Worm (Caenorhabditis elegans) whole organism, L3 larva: ENCODE measurements around the gene npp-27.

Source experiments
- R02D3.7 ChIP-seq: fragments of 150-350 bp; optimal IDR thresholded peaks from 2 replicates; lab custom pipeline; 2014; ENCODE audit warnings: missing biosample characterization, missing genetic modification characterization
- ZK546.5 ChIP-seq: sonication (generic microtip); optimal IDR thresholded peaks from 2 replicates; lab custom pipeline; 2017; ENCODE audit warnings: missing biosample characterization, missing genetic modification characterization
- aly-2 ChIP-seq: fragments of 150-350 bp; optimal IDR thresholded peaks from 2 replicates; lab custom pipeline; 2014; ENCODE audit warnings: missing biosample characterization, missing genetic modification characterization
- ama-1 ChIP-seq: fragments of 150-350 bp; optimal IDR thresholded peaks from 2 replicates; lab custom pipeline; 2018
- ceh-28 ChIP-seq: fragments of 150-350 bp; optimal IDR thresholded peaks from 2 replicates; lab custom pipeline; 2014; ENCODE audit warnings: missing biosample characterization, missing genetic modification reagents, missing genetic modification characterization
- ceh-82 ChIP-seq: fragments of 150-350 bp; optimal IDR thresholded peaks from 2 replicates; lab custom pipeline; 2014; ENCODE audit warnings: missing biosample characterization, missing genetic modification characterization
- ceh-9 ChIP-seq: sonication (generic microtip); optimal IDR thresholded peaks from 2 replicates; lab custom pipeline; 2018; ENCODE audit warnings: missing biosample characterization, missing genetic modification characterization
- daf-12 ChIP-seq: fragments of 150-350 bp; optimal IDR thresholded peaks from 2 replicates; lab custom pipeline; 2014; ENCODE audit warnings: missing biosample characterization, missing genetic modification reagents, missing genetic modification characterization
- egl-27 ChIP-seq: sonication (generic microtip); optimal IDR thresholded peaks from 4 replicates; lab custom pipeline; 2017; ENCODE audit warnings: missing biosample characterization, missing genetic modification reagents, missing genetic modification characterization
- egl-5 ChIP-seq: fragments of 150-350 bp; optimal IDR thresholded peaks from 2 replicates; lab custom pipeline; 2017; ENCODE audit warnings: missing biosample characterization, missing genetic modification reagents, missing genetic modification characterization, inconsistent platforms
- elt-2 ChIP-seq: sonication (generic microtip); optimal IDR thresholded peaks from 2 replicates; lab custom pipeline; 2016; ENCODE audit warnings: missing genetic modification reagents, mild to moderate bottlenecking, missing genetic modification characterization, missing compliant biosample characterization
- elt-3 ChIP-seq, 3 experiments: fragments of 150-350 bp in 1 of 3; sonication (generic microtip) in 2 of 3; optimal IDR thresholded peaks; 2 replicates in 2 of 3; 4 replicates in 1 of 3; lab custom pipeline; 2014 to 2017; ENCODE audit warnings: missing biosample characterization in 3 of 3, missing genetic modification characterization in 3 of 3
- eor-1 ChIP-seq, 2 experiments: fragments of 150-350 bp; optimal IDR thresholded peaks; 2 replicates each; lab custom pipeline; 2014 to 2018; ENCODE audit warnings: missing biosample characterization in 2 of 2, missing genetic modification characterization in 2 of 2
- fkh-10 ChIP-seq: sonication (generic microtip); optimal IDR thresholded peaks from 2 replicates; lab custom pipeline; 2017; ENCODE audit warnings: missing biosample characterization, missing genetic modification reagents, missing genetic modification characterization
- fkh-2 ChIP-seq: fragments of 150-350 bp; optimal IDR thresholded peaks from 2 replicates; lab custom pipeline; 2014; ENCODE audit warnings: missing biosample characterization, missing genetic modification reagents, missing genetic modification characterization
- fos-1 ChIP-seq: fragments of 150-350 bp; optimal IDR thresholded peaks from 2 replicates; lab custom pipeline; 2014; ENCODE audit warnings: missing biosample characterization, missing genetic modification characterization
- hmg-11 ChIP-seq: sonication (generic microtip); optimal IDR thresholded peaks from 2 replicates; lab custom pipeline; 2016; ENCODE audit warnings: missing genetic modification characterization, missing compliant biosample characterization
- jun-1 ChIP-seq: fragments of 150-350 bp; optimal IDR thresholded peaks from 2 replicates; lab custom pipeline; 2014; ENCODE audit warnings: missing biosample characterization, missing genetic modification reagents, missing genetic modification characterization
- lin-15B ChIP-seq: fragments of 150-350 bp; optimal IDR thresholded peaks from 2 replicates; lab custom pipeline; 2014; ENCODE audit warnings: missing biosample characterization, missing genetic modification characterization
- lin-39 ChIP-seq: fragments of 150-350 bp; optimal IDR thresholded peaks from 2 replicates; lab custom pipeline; 2018; ENCODE audit warnings: missing biosample characterization, missing genetic modification reagents, missing genetic modification characterization
- lsy-12 ChIP-seq: sonication (generic microtip); optimal IDR thresholded peaks from 2 replicates; lab custom pipeline; 2016; ENCODE audit warnings: mild to moderate bottlenecking, missing genetic modification characterization, missing compliant biosample characterization
- mdl-1 ChIP-seq: fragments of 150-350 bp; optimal IDR thresholded peaks from 2 replicates; lab custom pipeline; 2014; ENCODE audit warnings: missing biosample characterization, missing genetic modification characterization
- mml-1 ChIP-seq: fragments of 150-350 bp; sonication (generic microtip); optimal IDR thresholded peaks from 3 replicates; lab custom pipeline; 2014; ENCODE audit warnings: missing biosample characterization, missing genetic modification characterization
- nfya-1 ChIP-seq: sonication (generic microtip); optimal IDR thresholded peaks from 2 replicates; lab custom pipeline; 2017; ENCODE audit warnings: missing genetic modification characterization, mild to moderate bottlenecking, missing compliant biosample characterization, antibody characterized with exemption, moderate library complexity; ENCODE audit not compliant: insufficient read depth
- nhr-11 ChIP-seq: fragments of 150-350 bp; optimal IDR thresholded peaks from 2 replicates; lab custom pipeline; 2014; ENCODE audit warnings: missing biosample characterization, missing genetic modification characterization
- nhr-12 ChIP-seq: fragments of 150-350 bp; optimal IDR thresholded peaks from 2 replicates; lab custom pipeline; 2014; ENCODE audit warnings: missing biosample characterization, missing genetic modification characterization
- nhr-23 ChIP-seq: fragments of 150-350 bp; optimal IDR thresholded peaks from 2 replicates; lab custom pipeline; 2014; ENCODE audit warnings: missing biosample characterization, missing genetic modification reagents, missing genetic modification characterization
- nhr-25 ChIP-seq: sonication (generic microtip); optimal IDR thresholded peaks from 2 replicates; lab custom pipeline; 2017; ENCODE audit warnings: missing biosample characterization, missing genetic modification characterization
- nhr-28 ChIP-seq: fragments of 150-350 bp; optimal IDR thresholded peaks from 2 replicates; lab custom pipeline; 2014; ENCODE audit warnings: missing biosample characterization, missing genetic modification characterization
- nhr-43 ChIP-seq: sonication (generic microtip); optimal IDR thresholded peaks from 2 replicates; lab custom pipeline; 2016; ENCODE audit warnings: mild to moderate bottlenecking, missing genetic modification characterization, missing compliant biosample characterization; ENCODE audit not compliant: poor library complexity, severe bottlenecking
- nhr-67 ChIP-seq: fragments of 150-350 bp; optimal IDR thresholded peaks from 2 replicates; lab custom pipeline; 2014; ENCODE audit warnings: missing biosample characterization, missing genetic modification characterization
- nhr-76 ChIP-seq: fragments of 150-350 bp; sonication (generic microtip); optimal IDR thresholded peaks from 5 replicates; lab custom pipeline; 2014; ENCODE audit warnings: missing biosample characterization, missing genetic modification characterization
- nhr-77 ChIP-seq: fragments of 150-350 bp; optimal IDR thresholded peaks from 2 replicates; lab custom pipeline; 2014; ENCODE audit warnings: missing biosample characterization, missing genetic modification characterization
- pha-4 ChIP-seq: fragments of 150-350 bp; optimal IDR thresholded peaks from 2 replicates; lab custom pipeline; 2014; ENCODE audit warnings: missing biosample characterization, missing genetic modification reagents, missing genetic modification characterization
- pqm-1 ChIP-seq: fragments of 150-350 bp; optimal IDR thresholded peaks from 2 replicates; lab custom pipeline; 2017; ENCODE audit warnings: missing biosample characterization, missing genetic modification characterization, inconsistent platforms
- sea-2 ChIP-seq: fragments of 150-350 bp; sonication (generic microtip); optimal IDR thresholded peaks from 4 replicates; lab custom pipeline; 2014; ENCODE audit warnings: missing biosample characterization, missing genetic modification reagents, missing genetic modification characterization
- skn-1 ChIP-seq: fragments of 150-350 bp; optimal IDR thresholded peaks from 2 replicates; lab custom pipeline; 2014; ENCODE audit warnings: missing biosample characterization, missing genetic modification characterization
- tbx-2 ChIP-seq: sonication (generic microtip); optimal IDR thresholded peaks from 2 replicates; lab custom pipeline; 2016; ENCODE audit warnings: mild to moderate bottlenecking, missing genetic modification characterization, missing compliant biosample characterization
- unc-39 ChIP-seq: sonication (generic microtip); optimal IDR thresholded peaks from 4 replicates; lab custom pipeline; 2017; ENCODE audit warnings: missing biosample characterization, missing genetic modification characterization
- zag-1 ChIP-seq: fragments of 150-350 bp; optimal IDR thresholded peaks from 2 replicates; lab custom pipeline; 2014; ENCODE audit warnings: missing biosample characterization, missing genetic modification characterization
- ztf-11 ChIP-seq: fragments of 150-350 bp; optimal IDR thresholded peaks from 2 replicates; lab custom pipeline; 2014; ENCODE audit warnings: missing biosample characterization, missing genetic modification characterization
- ztf-4 ChIP-seq: fragments of 150-350 bp; optimal IDR thresholded peaks from 2 replicates; lab custom pipeline; 2014; ENCODE audit warnings: missing biosample characterization, missing genetic modification characterization

The npp-27 gene

DNA sequence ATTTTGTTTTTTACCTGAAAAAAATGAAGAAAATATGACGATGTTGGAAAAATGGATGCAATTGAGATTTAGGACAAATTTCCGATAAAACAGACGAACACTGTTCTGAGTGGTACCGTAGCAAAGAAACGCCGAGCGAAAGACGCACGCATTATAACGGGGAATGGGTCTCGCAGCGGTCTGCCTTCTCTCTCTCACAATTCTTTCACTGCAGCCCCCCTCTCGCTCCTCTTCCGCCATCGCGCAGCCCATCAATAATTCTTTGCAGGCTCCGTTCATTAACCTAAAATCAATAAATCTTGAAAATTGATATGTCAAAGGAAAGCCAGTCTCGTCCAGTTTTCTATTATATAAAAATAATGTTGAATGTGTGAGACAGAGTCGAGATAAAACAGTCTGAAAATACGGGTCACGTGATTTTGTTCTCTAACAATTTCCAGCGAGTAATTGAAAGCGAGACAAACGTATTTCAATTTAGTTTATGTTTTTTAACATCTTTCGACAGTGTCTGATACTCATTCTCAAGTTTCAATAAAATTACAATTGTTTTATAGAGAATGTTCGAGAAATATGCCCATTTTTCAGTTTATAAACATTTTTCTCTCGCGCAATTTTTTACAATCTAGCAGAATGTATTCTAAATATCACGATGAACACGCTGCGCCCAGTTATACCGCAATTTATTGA lies 449 bp downstream of the npp-27 start:
- TF ChIP-seq elt-2 (tag; lab: Kevin White, UChicago) (peak; percentile 22), lin-15B (tag; lab: Kevin White, UChicago) (peak; percentile 1), ceh-28 (tag; lab: Kevin White, UChicago) (no peak), lin-39 (tag; lab: Kevin White, UChicago) (peak; percentile 73), hmg-11 (tag; lab: Kevin White, UChicago) (peak; percentile 28), eor-1 (tag; optimal IDR thresholded peaks at IDR 0.05; lab: Kevin White, UChicago) (no peak), nfya-1 (tag; lab: Kevin White, UChicago) (peak; percentile 35), ama-1 (lab: Kevin White, UChicago) (peak; percentile 22), pha-4 (tag; lab: Kevin White, UChicago) (peak; percentile 35)
- TF ChIP-seq, all 47 proteins: peak for 7

DNA sequence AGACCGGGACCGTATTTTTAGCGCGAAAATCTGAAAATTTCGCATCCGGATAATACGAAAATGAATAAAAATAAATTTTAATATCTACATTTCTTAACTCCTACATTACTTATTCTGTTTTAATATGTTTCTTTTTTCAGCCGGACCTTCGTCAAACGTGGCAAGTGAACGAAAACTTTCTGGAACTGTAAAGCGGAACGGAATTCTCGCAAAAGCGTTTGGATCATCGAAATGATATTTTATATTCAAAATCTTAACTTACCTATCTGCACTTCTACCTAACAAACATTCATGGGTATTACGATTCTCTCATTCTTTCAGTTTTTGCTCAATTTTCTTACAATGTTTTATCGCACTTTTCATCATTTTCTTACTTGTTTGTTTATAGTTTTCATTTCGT lies 3.4 kb downstream of the npp-27 start:
- TF ChIP-seq nhr-28 (tag; lab: Kevin White, UChicago) (no peak), lsy-12 (tag; lab: Kevin White, UChicago) (no peak), unc-39 (tag; lab: Kevin White, UChicago) (no peak), ceh-28 (tag; lab: Kevin White, UChicago) (no peak), ama-1 (lab: Kevin White, UChicago) (no peak), nhr-76 (no peak), sea-2 (no peak), lin-39 (tag; lab: Kevin White, UChicago) (no peak), ceh-82 (tag; lab: Kevin White, UChicago) (no peak)
- TF ChIP-seq, all 47 proteins: peak for 0

DNA sequence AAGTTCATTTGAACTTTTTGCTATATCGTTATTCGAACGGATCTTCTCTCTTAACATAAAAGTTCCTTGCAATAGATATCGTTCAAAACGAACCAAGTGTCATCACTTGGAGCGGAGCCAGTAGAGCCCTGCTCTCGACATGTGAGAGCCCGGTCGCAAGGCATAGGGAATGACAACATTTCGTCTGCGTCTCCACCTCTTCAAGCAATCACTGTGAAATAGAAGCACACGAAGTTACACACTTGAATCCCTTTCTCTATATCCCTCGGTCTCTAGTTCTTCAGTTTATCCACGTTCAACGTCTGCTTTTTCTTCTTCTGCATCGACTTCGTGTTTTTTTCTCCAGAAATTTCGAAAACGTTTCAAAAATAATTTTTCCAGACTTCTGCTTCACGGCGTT lies 6.7 kb downstream of the npp-27 start, which contains the start of gene C49H3.6:
C49H3.6 (plus strand) TSS at position 380 of the 400 bp plus-strand sequence.
- TF ChIP-seq pha-4 (tag; lab: Kevin White, UChicago) (peak; percentile 0), tbx-2 (tag; lab: Kevin White, UChicago) (no peak), zag-1 (tag; lab: Kevin White, UChicago) (no peak), mdl-1 (tag; lab: Kevin White, UChicago) (no peak), hmg-11 (tag; lab: Kevin White, UChicago) (peak; percentile 56), nfya-1 (tag; lab: Kevin White, UChicago) (peak; percentile 68), lsy-12 (tag; lab: Kevin White, UChicago) (no peak), lin-39 (tag; lab: Kevin White, UChicago) (peak; percentile 25), elt-2 (tag; lab: Kevin White, UChicago) (no peak), fkh-2 (tag; lab: Kevin White, UChicago) (no peak), aly-2 (tag; lab: Kevin White, UChicago) (no peak), nhr-76 (no peak), ztf-4 (tag; lab: Kevin White, UChicago) (no peak), unc-39 (tag; lab: Kevin White, UChicago) (no peak), mml-1 (tag; lab: Kevin White, UChicago) (no peak), nhr-77 (tag; lab: Kevin White, UChicago) (no peak), nhr-11 (tag; lab: Kevin White, UChicago) (no peak), fkh-10 (GFP tag; lab: Kevin White, UChicago) (no peak), ztf-11 (tag; lab: Kevin White, UChicago) (no peak), egl-5 (tag; lab: Kevin White, UChicago) (no peak), pqm-1 (tag; lab: Kevin White, UChicago) (no peak), nhr-23 (tag; lab: Kevin White, UChicago) (no peak), lin-15B (tag; lab: Kevin White, UChicago) (peak; percentile 34), fos-1 (no peak), ceh-28 (tag; lab: Kevin White, UChicago) (no peak), ama-1 (lab: Kevin White, UChicago) (no peak), elt-3 (tag; optimal IDR thresholded peaks at IDR 0.05; lab: Kevin White, UChicago) (no peak), R02D3.7 (no peak), daf-12 (no peak), nhr-67 (tag; lab: Kevin White, UChicago) (no peak), nhr-43 (tag; lab: Kevin White, UChicago) (no peak), egl-27 (tag; lab: Kevin White, UChicago) (no peak), jun-1 (no peak), ZK546.5 (tag; lab: Kevin White, UChicago) (no peak), nhr-12 (tag; lab: Kevin White, UChicago) (no peak), nhr-25 (no peak), eor-1 (tag; optimal IDR thresholded peaks at IDR 0.05; lab: Kevin White, UChicago) (no peak), skn-1 (tag; lab: Kevin White, UChicago) (peak; percentile 4), ceh-9 (tag; lab: Kevin White, UChicago) (no peak)
- TF ChIP-seq, all 47 proteins: peak for 6
